Fruit fly (Drosophila melanogaster) whole organism, embryonic: Measurements from ENCODE around the gene CG10660.

Source experiments
- ATbp ChIP-seq: fragments of 200-800 bp; sonication (Bioruptor generic); optimal IDR thresholded peaks from 2 replicates; lab custom pipeline; 2017; ENCODE audit warnings: missing biosample characterization, mild to moderate bottlenecking, missing genetic modification characterization, missing genetic modification reagents
- Atf6 ChIP-seq: fragments of 200-800 bp; sonication (Bioruptor generic); IDR thresholded peaks from 2 replicates; pipeline ENCODE4 v1.3.6; 2022; ENCODE audit warnings: missing biosample characterization, missing genetic modification characterization
- B-H2 ChIP-seq: fragments of 200-800 bp; sonication (Bioruptor generic); optimal IDR thresholded peaks from 2 replicates; lab custom pipeline; 2018; ENCODE audit warnings: missing biosample characterization, mild to moderate bottlenecking, missing genetic modification characterization
- BEAF-32 ChIP-seq: fragments of 200-800 bp; sonication (Bioruptor generic); optimal IDR thresholded peaks from 3 replicates; lab custom pipeline; 2017; ENCODE audit warnings: missing biosample characterization, missing genetic modification characterization, mild to moderate bottlenecking, moderate library complexity, missing genetic modification reagents
- Blimp-1 ChIP-seq: fragments of 200-800 bp; sonication (Bioruptor generic); optimal IDR thresholded peaks from 3 replicates; lab custom pipeline; 2018; ENCODE audit warnings: missing biosample characterization, missing genetic modification characterization, mild to moderate bottlenecking, moderate library complexity, missing genetic modification reagents
- CG10209 ChIP-seq: fragments of 200-800 bp; sonication (Bioruptor generic); optimal IDR thresholded peaks from 3 replicates; lab custom pipeline; 2017; ENCODE audit warnings: missing biosample characterization, mild to moderate bottlenecking, missing genetic modification characterization, missing genetic modification reagents
- CG10267 ChIP-seq: fragments of 200-800 bp; sonication (Bioruptor generic); optimal IDR thresholded peaks from 2 replicates; lab custom pipeline; 2018; ENCODE audit warnings: missing biosample characterization, mild to moderate bottlenecking, missing genetic modification characterization, moderate library complexity
- CG10274 ChIP-seq: fragments of 200-800 bp; sonication (Bioruptor generic); optimal IDR thresholded peaks from 3 replicates; lab custom pipeline; 2017; ENCODE audit warnings: missing biosample characterization, mild to moderate bottlenecking, missing genetic modification characterization
- CG11085 ChIP-seq: fragments of 200-800 bp; sonication (Bioruptor generic); IDR thresholded peaks from 2 replicates; pipeline ENCODE4 v1.3.6; 2022; ENCODE audit warnings: missing biosample characterization, missing genetic modification characterization
- CG11560 ChIP-seq: fragments of 200-800 bp; sonication (Bioruptor generic); IDR thresholded peaks from 3 replicates; pipeline ENCODE4 v1.3.6; 2022; ENCODE audit warnings: missing biosample characterization, missing genetic modification characterization
- CG14050 ChIP-seq: fragments of 200-800 bp; sonication (Bioruptor generic); IDR thresholded peaks from 3 replicates; pipeline ENCODE4 v1.3.6; 2022; ENCODE audit warnings: missing biosample characterization, missing genetic modification characterization
- CG18476 ChIP-seq: fragments of 200-800 bp; sonication (Bioruptor generic); optimal IDR thresholded peaks from 2 replicates; lab custom pipeline; 2016; ENCODE audit warnings: missing biosample characterization, mild to moderate bottlenecking, missing genetic modification characterization
- CG18764 ChIP-seq: fragments of 200-800 bp; sonication (Bioruptor generic); optimal IDR thresholded peaks from 3 replicates; lab custom pipeline; 2016; ENCODE audit warnings: missing biosample characterization, missing genetic modification characterization
- CG2202 ChIP-seq: fragments of 200-800 bp; sonication (Bioruptor generic); optimal IDR thresholded peaks from 2 replicates; lab custom pipeline; 2018; ENCODE audit warnings: missing biosample characterization, mild to moderate bottlenecking, missing genetic modification characterization
- CG2712 ChIP-seq: fragments of 200-800 bp; optimal IDR thresholded peaks from 3 replicates; lab custom pipeline; 2019; ENCODE audit warnings: missing biosample characterization, mild to moderate bottlenecking, missing genetic modification characterization, moderate library complexity
- CG31441 ChIP-seq: fragments of 200-800 bp; sonication (Bioruptor generic); IDR thresholded peaks from 2 replicates; pipeline ENCODE4 v1.3.6; 2022; ENCODE audit warnings: missing biosample characterization, missing genetic modification characterization
- CG32772 ChIP-seq: fragments of 200-800 bp; sonication (Bioruptor generic); IDR thresholded peaks from 2 replicates; pipeline ENCODE4 v1.3.6; 2022; ENCODE audit warnings: missing biosample characterization, missing genetic modification characterization
- CG34422 ChIP-seq: fragments of 200-800 bp; sonication (Bioruptor generic); IDR thresholded peaks from 3 replicates; pipeline ENCODE4 v1.3.6; 2022; ENCODE audit warnings: missing biosample characterization, missing genetic modification characterization
- CG6272 ChIP-seq: fragments of 200-800 bp; sonication (Bioruptor generic); IDR thresholded peaks from 2 replicates; pipeline ENCODE4 v1.3.6; 2022; ENCODE audit warnings: missing biosample characterization, missing genetic modification characterization
- CG8924 ChIP-seq: fragments of 200-800 bp; optimal IDR thresholded peaks from 3 replicates; lab custom pipeline; 2019; ENCODE audit warnings: missing biosample characterization, mild to moderate bottlenecking, missing genetic modification characterization, moderate library complexity
- CG9215 ChIP-seq: fragments of 200-800 bp; sonication (Bioruptor generic); IDR thresholded peaks from 2 replicates; pipeline ENCODE4 v1.3.6; 2022; ENCODE audit warnings: missing biosample characterization, missing genetic modification characterization
- CG9727 ChIP-seq: fragments of 200-800 bp; sonication (Bioruptor generic); optimal IDR thresholded peaks from 3 replicates; lab custom pipeline; 2017; ENCODE audit warnings: missing biosample characterization, mild to moderate bottlenecking, missing genetic modification characterization
- CG9932 ChIP-seq: fragments of 200-800 bp; sonication (Bioruptor generic); IDR thresholded peaks from 2 replicates; pipeline ENCODE4 v1.3.6; 2022; ENCODE audit warnings: missing biosample characterization, missing genetic modification characterization
- D19A ChIP-seq: fragments of 200-800 bp; optimal IDR thresholded peaks from 3 replicates; lab custom pipeline; 2019; ENCODE audit warnings: missing biosample characterization, mild to moderate bottlenecking, missing genetic modification characterization, moderate library complexity
- Gsc ChIP-seq: fragments of 200-800 bp; sonication (Bioruptor generic); IDR thresholded peaks from 2 replicates; pipeline ENCODE4 v1.3.6; 2022; ENCODE audit warnings: missing biosample characterization, missing genetic modification characterization
- Hmr ChIP-seq: fragments of 200-800 bp; sonication (Bioruptor generic); optimal IDR thresholded peaks from 3 replicates; lab custom pipeline; 2017; ENCODE audit warnings: mild to moderate bottlenecking, missing biosample characterization, missing genetic modification reagents, missing genetic modification characterization
- Hr78 ChIP-seq, 2 experiments: fragments of 200-800 bp in 1 of 2; fragments of >200 bp in 1 of 2; sonication (Bioruptor generic) in 1 of 2; optimal IDR thresholded peaks; 2 replicates each; lab custom pipeline; 2017 to 2019; ENCODE audit warnings: missing biosample characterization in 2 of 2, missing genetic modification characterization in 2 of 2, mild to moderate bottlenecking in 1 of 2, moderate library complexity in 1 of 2
- Mes4 ChIP-seq: fragments of 200-800 bp; sonication (Bioruptor generic); optimal IDR thresholded peaks from 2 replicates; lab custom pipeline; 2016; ENCODE audit warnings: missing biosample characterization, missing genetic modification characterization
- NK7.1 ChIP-seq: fragments of 200-800 bp; sonication (Bioruptor generic); optimal IDR thresholded peaks from 3 replicates; lab custom pipeline; 2016; ENCODE audit warnings: missing biosample characterization, missing genetic modification characterization
- Opbp ChIP-seq: fragments of 200-800 bp; sonication (Bioruptor generic); IDR thresholded peaks from 3 replicates; pipeline ENCODE4 v1.3.6; 2022; ENCODE audit warnings: missing biosample characterization, missing genetic modification characterization; ENCODE audit not compliant: partially characterized antibody
- Rfx ChIP-seq: fragments of 200-800 bp; sonication (Bioruptor generic); IDR thresholded peaks from 2 replicates; pipeline ENCODE4 v1.3.6; 2022; ENCODE audit warnings: missing biosample characterization, missing genetic modification characterization
- Side ChIP-seq: fragments of 200-800 bp; sonication (Bioruptor generic); optimal IDR thresholded peaks from 2 replicates; lab custom pipeline; 2016; ENCODE audit warnings: missing biosample characterization, missing genetic modification characterization
- Trl ChIP-seq, 3 experiments: fragments of >200 bp in 2 of 3; fragments of 200-800 bp in 1 of 3; sonication (Bioruptor generic) in 1 of 3; optimal IDR thresholded peaks; 2 replicates in 1 of 3; 3 replicates in 2 of 3; lab custom pipeline; 2016 to 2017; ENCODE audit warnings: missing biosample characterization in 1 of 3, missing genetic modification characterization in 1 of 3
- amos ChIP-seq: fragments of 200-800 bp; sonication (Bioruptor generic); IDR thresholded peaks from 2 replicates; pipeline ENCODE4 v1.3.6; 2022; ENCODE audit warnings: missing biosample characterization, missing genetic modification characterization; ENCODE audit not compliant: partially characterized antibody
- dan ChIP-seq: fragments of 200-800 bp; sonication (Bioruptor generic); IDR thresholded peaks from 2 replicates; pipeline ENCODE4 v1.3.6; 2022; ENCODE audit warnings: missing biosample characterization, missing genetic modification characterization
- en ChIP-seq: fragments of 200-800 bp; sonication (Bioruptor generic); optimal IDR thresholded peaks from 2 replicates; lab custom pipeline; 2016; ENCODE audit warnings: missing biosample characterization, missing genetic modification characterization
- gem ChIP-seq: fragments of 200-800 bp; sonication (Bioruptor generic); optimal IDR thresholded peaks from 2 replicates; lab custom pipeline; 2019; ENCODE audit warnings: missing biosample characterization, mild to moderate bottlenecking, missing genetic modification characterization, moderate library complexity
- h ChIP-seq: fragments of >200 bp; optimal IDR thresholded peaks from 2 replicates; lab custom pipeline; 2017
- ind ChIP-seq: fragments of 200-800 bp; sonication (Bioruptor generic); optimal IDR thresholded peaks from 3 replicates; lab custom pipeline; 2016; ENCODE audit warnings: missing biosample characterization, missing genetic modification characterization
- insv ChIP-seq, 2 experiments: fragments of 200-800 bp; sonication (Bioruptor generic); optimal IDR thresholded peaks; 3 replicates each; lab custom pipeline; 2016 to 2018; ENCODE audit warnings: missing biosample characterization in 2 of 2, missing genetic modification characterization in 2 of 2
- nau ChIP-seq: fragments of 200-800 bp; sonication (Bioruptor generic); optimal IDR thresholded peaks from 3 replicates; lab custom pipeline; 2017; ENCODE audit warnings: missing biosample characterization, mild to moderate bottlenecking, missing genetic modification characterization, missing genetic modification reagents
- pho ChIP-seq: fragments of 200-800 bp; sonication (Bioruptor generic); optimal IDR thresholded peaks from 2 replicates; lab custom pipeline; 2016; ENCODE audit warnings: missing biosample characterization, missing genetic modification characterization
- rib ChIP-seq: fragments of 200-800 bp; sonication (Bioruptor generic); IDR thresholded peaks from 2 replicates; pipeline ENCODE4 v1.3.6; 2022; ENCODE audit warnings: missing biosample characterization, missing genetic modification characterization
- row ChIP-seq: fragments of 200-800 bp; sonication (Bioruptor generic); IDR thresholded peaks from 3 replicates; pipeline ENCODE4 v1.3.6; 2022; ENCODE audit warnings: missing biosample characterization, missing genetic modification characterization
- schlank ChIP-seq: fragments of 200-800 bp; sonication (Bioruptor generic); optimal IDR thresholded peaks from 2 replicates; lab custom pipeline; 2018; ENCODE audit warnings: missing biosample characterization, mild to moderate bottlenecking, missing genetic modification characterization
- scrt ChIP-seq: fragments of 200-800 bp; sonication (Bioruptor generic); optimal IDR thresholded peaks from 2 replicates; lab custom pipeline; 2018; ENCODE audit warnings: missing biosample characterization, mild to moderate bottlenecking, missing genetic modification characterization, moderate library complexity
- sima ChIP-seq: fragments of 200-800 bp; sonication (Bioruptor generic); optimal IDR thresholded peaks from 2 replicates; lab custom pipeline; 2016; ENCODE audit warnings: missing biosample characterization, missing genetic modification characterization
- stwl ChIP-seq: fragments of 200-800 bp; sonication (Bioruptor generic); optimal IDR thresholded peaks from 3 replicates; lab custom pipeline; 2018; ENCODE audit warnings: missing biosample characterization, mild to moderate bottlenecking, missing genetic modification characterization, moderate library complexity
- tin ChIP-seq: fragments of 200-800 bp; sonication (Bioruptor generic); optimal IDR thresholded peaks from 3 replicates; lab custom pipeline; 2016; ENCODE audit warnings: missing biosample characterization, missing genetic modification characterization
- ttk ChIP-seq: fragments of 200-800 bp; sonication (Bioruptor generic); IDR thresholded peaks from 2 replicates; pipeline ENCODE4 v2.1.2; 2022; ENCODE audit warnings: missing biosample characterization, missing genetic modification characterization
- unpg ChIP-seq: fragments of 200-800 bp; sonication (Bioruptor generic); optimal IDR thresholded peaks from 3 replicates; lab custom pipeline; 2018; ENCODE audit warnings: missing biosample characterization, mild to moderate bottlenecking, missing genetic modification characterization, moderate library complexity

The CG10660 gene

dm6 chr3L:12501249-12501648, 10.8 kb upstream of the CG10660 start, which contains the start of the genes CG10638 and CG10681 (continued):
- TF ChIP-seq ATbp, result no peak
- TF ChIP-seq insv (GFP tag; optimal IDR thresholded peaks at IDR 0.05; lab: Kevin White, UChicago), result no peak
- TF ChIP-seq Opbp, result no peak
- no peak for TF ChIP-seq schlank (tag; lab: Kevin White, UChicago)
- no peak for TF ChIP-seq rib (GFP tag; lab: Robert Waterston, UW)
- TF ChIP-seq CG18764, result peak; percentile 22
- TF ChIP-seq CG31441, result peak; percentile 50
- TF ChIP-seq CG32772, result peak; percentile 53
- no peak for TF ChIP-seq CG14050 (GFP tag; lab: Robert Waterston, UW)
- TF ChIP-seq row (GFP tag; lab: Robert Waterston, UW), result peak; percentile 64
- TF ChIP-seq scrt (GFP tag; lab: Kevin White, UChicago), result peak; percentile 40
- TF ChIP-seq CG10274 (GFP tag; lab: Kevin White, UChicago), result no peak
- TF ChIP-seq CG18476, result peak; percentile 53
- peak; percentile 13 for TF ChIP-seq Hmr
- TF ChIP-seq en (GFP tag; lab: Kevin White, UChicago), result no peak
- TF ChIP-seq NK7.1 (GFP tag; lab: Kevin White, UChicago), result no peak
- peak; percentile 98 for TF ChIP-seq CG10267 (tag; lab: Kevin White, UChicago)
- TF ChIP-seq ind (GFP tag; lab: Kevin White, UChicago), result peak; percentile 27
- TF ChIP-seq h (lab: Kevin White, UChicago), result no peak
- peak; percentile 26 for TF ChIP-seq CG2202 (tag; lab: Kevin White, UChicago)
- peak; percentile 86 for TF ChIP-seq stwl (tag; lab: Kevin White, UChicago)
- TF ChIP-seq CG9215, result no peak
- peak; percentile 41 for TF ChIP-seq Blimp-1
- TF ChIP-seq Gsc, result no peak
- peak; percentile 54 for TF ChIP-seq unpg (GFP tag; lab: Kevin White, UChicago)
- TF ChIP-seq CG6272 (GFP tag; lab: Robert Waterston, UW), result no peak
- peak; percentile 54 for TF ChIP-seq CG2712
- peak; percentile 29; the same call in 1 of the 2 replicates for TF ChIP-seq Atf6
- no peak for TF ChIP-seq ttk
- TF ChIP-seq pho (GFP tag; lab: Kevin White, UChicago), result peak; percentile 2
- TF ChIP-seq nau (GFP tag; lab: Kevin White, UChicago), result peak; percentile 45
- peak; percentile 55; the same call in 1 of the 3 replicates for TF ChIP-seq CG34422 (GFP tag; lab: Robert Waterston, UW)
- TF ChIP-seq dan, result no peak
- TF ChIP-seq CG8924 (tag; lab: Kevin White, UChicago), result peak; percentile 49
- no peak for TF ChIP-seq Trl (optimal IDR thresholded peaks at IDR 0.05; lab: Kevin White, UChicago)
- peak; percentile 24 for TF ChIP-seq Trl (GFP tag; optimal IDR thresholded peaks at IDR 0.05; lab: Kevin White, UChicago)
- TF ChIP-seq B-H2 (GFP tag; lab: Kevin White, UChicago), result peak; percentile 43
- no peak for TF ChIP-seq CG11085 (GFP tag; lab: Robert Waterston, UW)
- no peak for TF ChIP-seq Hr78 (GFP tag; optimal IDR thresholded peaks at IDR 0.05; lab: Kevin White, UChicago)
- peak; percentile 31 for TF ChIP-seq CG10209 (GFP tag; lab: Kevin White, UChicago)
- peak; percentile 34 for TF ChIP-seq D19A (tag; lab: Kevin White, UChicago)
- TF ChIP-seq Rfx, result peak; percentile 21; the same call in 1 of the 2 replicates
- TF ChIP-seq amos (GFP tag; lab: Robert Waterston, UW), result no peak
- no peak for TF ChIP-seq sima (GFP tag; lab: Kevin White, UChicago)
- peak; percentile 29 for TF ChIP-seq BEAF-32
- TF ChIP-seq CG11560 (tag; lab: Robert Waterston, UW), result no peak
- TF ChIP-seq CG9727 (GFP tag; lab: Kevin White, UChicago), result peak; percentile 26
- peak; percentile 43 for TF ChIP-seq tin
- peak; percentile 61 for TF ChIP-seq gem (tag; lab: Kevin White, UChicago)
- no peak for TF ChIP-seq Mes4 (GFP tag; lab: Kevin White, UChicago)
- TF ChIP-seq CG9932 (GFP tag; lab: Robert Waterston, UW), result peak; percentile 62
- no peak for TF ChIP-seq Side (GFP tag; lab: Kevin White, UChicago)
